Fruit fly (Drosophila melanogaster) S2 (cell line): ENCODE data around the gene CG42674.

Experiments
- CG8478 ChIP-seq: fragments of >200 bp; optimal IDR thresholded peaks from 2 replicates; lab custom pipeline; 2018
- CTCF ChIP-seq, 2 experiments: fragments of >200 bp; optimal IDR thresholded peaks; 2 replicates each; lab custom pipeline; 2018

DNA sequence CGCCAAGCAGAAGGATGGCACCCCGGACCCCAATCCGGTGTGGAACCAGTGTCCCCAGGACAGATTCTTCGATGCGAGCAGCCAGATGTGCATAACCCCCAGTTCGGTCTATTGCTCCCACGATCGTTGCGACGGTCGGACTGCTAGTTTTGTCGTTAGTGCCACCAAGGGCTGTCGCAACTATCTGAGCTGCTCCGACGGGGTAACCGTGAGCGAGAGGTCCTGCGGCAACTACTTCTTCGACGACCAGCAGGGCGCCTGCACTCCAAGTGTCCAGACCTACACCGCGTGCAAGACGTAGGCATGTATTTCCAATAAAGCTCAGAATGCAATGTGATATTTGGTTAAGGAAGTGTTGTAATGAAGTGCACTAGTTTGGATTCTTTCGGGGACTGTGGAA is 24.5 kb upstream of the CG42674 start:
- TF ChIP-seq CG8478 (no peak), CTCF (optimal IDR thresholded peaks at IDR 0.05; lab: Kevin White, UChicago) (no peak)
